Worm (Caenorhabditis elegans) whole organism, L3 larva: Measurements from ENCODE around the gene glr-4.

ENCODE experiments used
- ceh-82 ChIP-seq: fragments of 150-350 bp; optimal IDR thresholded peaks from 2 replicates; lab custom pipeline; 2014; ENCODE audit warnings: missing biosample characterization, missing genetic modification characterization
- ceh-9 ChIP-seq: sonication (generic microtip); optimal IDR thresholded peaks from 2 replicates; lab custom pipeline; 2018; ENCODE audit warnings: missing biosample characterization, missing genetic modification characterization
- elt-3 ChIP-seq, 3 experiments: fragments of 150-350 bp in 1 of 3; sonication (generic microtip) in 2 of 3; optimal IDR thresholded peaks; 2 replicates in 2 of 3; 4 replicates in 1 of 3; lab custom pipeline; 2014 to 2017; ENCODE audit warnings: missing biosample characterization in 3 of 3, missing genetic modification characterization in 3 of 3
- fkh-2 ChIP-seq: fragments of 150-350 bp; optimal IDR thresholded peaks from 2 replicates; lab custom pipeline; 2014; ENCODE audit warnings: missing biosample characterization, missing genetic modification reagents, missing genetic modification characterization
- nhr-28 ChIP-seq: fragments of 150-350 bp; optimal IDR thresholded peaks from 2 replicates; lab custom pipeline; 2014; ENCODE audit warnings: missing biosample characterization, missing genetic modification characterization
- nhr-76 ChIP-seq: fragments of 150-350 bp; sonication (generic microtip); optimal IDR thresholded peaks from 5 replicates; lab custom pipeline; 2014; ENCODE audit warnings: missing biosample characterization, missing genetic modification characterization
- pqm-1 ChIP-seq: fragments of 150-350 bp; optimal IDR thresholded peaks from 2 replicates; lab custom pipeline; 2017; ENCODE audit warnings: missing biosample characterization, missing genetic modification characterization, inconsistent platforms
- sea-2 ChIP-seq: fragments of 150-350 bp; sonication (generic microtip); optimal IDR thresholded peaks from 4 replicates; lab custom pipeline; 2014; ENCODE audit warnings: missing biosample characterization, missing genetic modification reagents, missing genetic modification characterization

DNA sequence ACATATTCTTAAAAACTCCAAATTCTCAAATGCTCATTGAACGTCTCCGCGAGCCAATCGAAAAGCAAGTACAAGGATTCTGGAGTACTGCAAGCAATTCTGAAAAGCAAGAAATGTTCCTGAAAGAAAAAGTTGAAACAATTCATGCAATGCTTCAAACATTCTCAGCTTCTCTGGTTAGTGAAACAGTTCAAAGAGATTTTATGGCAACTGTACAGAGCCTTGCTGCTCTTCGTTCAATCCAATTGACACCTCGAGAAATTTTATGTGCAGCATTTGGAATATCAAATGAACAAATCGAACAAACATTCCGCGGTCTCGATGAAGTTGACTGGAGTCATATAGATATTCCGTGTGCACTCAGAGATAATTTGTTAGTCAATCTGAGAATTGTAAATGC is 57.4 kb downstream of the glr-4 start:
- TF ChIP-seq elt-3 (tag; optimal IDR thresholded peaks at IDR 0.05; lab: Kevin White, UChicago): no peak
- no peak for TF ChIP-seq nhr-76 (tag; lab: Kevin White, UChicago)
- no peak for TF ChIP-seq ceh-9 (tag; lab: Kevin White, UChicago)
- no peak for TF ChIP-seq pqm-1
- TF ChIP-seq nhr-28: no peak
- TF ChIP-seq ceh-82 (tag; lab: Kevin White, UChicago): no peak
- TF ChIP-seq fkh-2 (tag; lab: Kevin White, UChicago): no peak
- no peak for TF ChIP-seq sea-2 (GFP tag; lab: Kevin White, UChicago)
